Worm (Caenorhabditis elegans): ENCODE measurements around the gene clc-4.
A peak's percentile ranks its signal among the peaks of the same experiment; 100 is the strongest.

- peak; percentile 10 for TF ChIP-seq elt-2 (tag; optimal IDR thresholded peaks at IDR 0.05)
- TF ChIP-seq ceh-6 (GFP tag; optimal IDR thresholded peaks at IDR 0.05): no peak
- no peak for TF ChIP-seq mec-3 (tag; optimal IDR thresholded peaks at IDR 0.05; ENCODE audit: borderline replicate concordance)
- TF ChIP-seq ref-2 (tag; optimal IDR thresholded peaks at IDR 0.05): no peak
- TF ChIP-seq hlh-30 (tag; optimal IDR thresholded peaks at IDR 0.05; ENCODE audit: insufficient read depth): no peak
- TF ChIP-seq nhr-11 (tag; optimal IDR thresholded peaks at IDR 0.05): no peak
- peak; percentile 22 for TF ChIP-seq tbx-2 (tag; optimal IDR thresholded peaks at IDR 0.05)
- no peak for TF ChIP-seq ceh-19 (GFP tag; optimal IDR thresholded peaks at IDR 0.05)
- TF ChIP-seq ttx-3 (tag; optimal IDR thresholded peaks at IDR 0.05): no peak
- TF ChIP-seq nfya-1 (tag; optimal IDR thresholded peaks at IDR 0.05): peak; percentile 36
- no peak for TF ChIP-seq ama-1 (optimal IDR thresholded peaks at IDR 0.05)
- no peak for TF ChIP-seq sdc-2 (tag; optimal IDR thresholded peaks at IDR 0.05)
Observed at ce11 chrX:10772165-10772584, 11.5 kb downstream of the clc-4 start.

Data from whole organism, late embryonic.